Comparison of ENCODE assay signal across 1 fruit fly cellular context in genomic region chr3L:606490-607327, dm6.
A peak's percentile ranks its signal among the peaks of the same experiment; 100 is the strongest.
TF ChIP-seq lines count a peak whose summit lies in the region.

Gene Reg-2 (minus strand): TSS chr3L:606569.

TF ChIP-seq in whole organism, embryonic, 481 proteins besides CTCF, POLR2A, EP300 and RAD21 (continued from another document and continues in another):
- no peak for TF ChIP-seq CG30431 (GFP tag; optimal IDR thresholded peaks at IDR 0.05; lab: Kevin White, UChicago)
- TF ChIP-seq Dll (GFP tag; IDR thresholded peaks at IDR 0.05; lab: Robert Waterston, UW; ENCODE audit: partially characterized antibody) = no peak
- TF ChIP-seq Sry-δ (GFP tag; optimal IDR thresholded peaks at IDR 0.05; lab: Kevin White, UChicago) = no peak
- no peak for TF ChIP-seq Neu2 (GFP tag; optimal IDR thresholded peaks at IDR 0.05; lab: Kevin White, UChicago; ENCODE audit: borderline replicate concordance)
- no peak for TF ChIP-seq vnd (GFP tag; IDR thresholded peaks at IDR 0.05; lab: Robert Waterston, UW; ENCODE audit: partially characterized antibody)
- peak; percentile 4 for TF ChIP-seq lab (GFP tag; optimal IDR thresholded peaks at IDR 0.05; lab: Kevin White, UChicago)
- no peak for TF ChIP-seq CG8944 (GFP tag; optimal IDR thresholded peaks at IDR 0.05; lab: Kevin White, UChicago)
- peak; percentile 23 for TF ChIP-seq CG15514 (GFP tag; optimal IDR thresholded peaks at IDR 0.05; lab: Kevin White, UChicago)
- TF ChIP-seq CG12299 (tag; optimal IDR thresholded peaks at IDR 0.05; lab: Kevin White, UChicago) = no peak
- TF ChIP-seq NFAT (GFP tag; IDR thresholded peaks at IDR 0.05; lab: Robert Waterston, UW) = peak; percentile 59
- TF ChIP-seq CG3281 (GFP tag; optimal IDR thresholded peaks at IDR 0.05; lab: Kevin White, UChicago) = no peak
- TF ChIP-seq salm (tag; optimal IDR thresholded peaks at IDR 0.05; lab: Kevin White, UChicago) = peak; percentile 22
- TF ChIP-seq CG16863 (GFP tag; optimal IDR thresholded peaks at IDR 0.05; lab: Kevin White, UChicago) = no peak
- TF ChIP-seq D (optimal IDR thresholded peaks at IDR 0.05; lab: Kevin White, UChicago) = no peak
- TF ChIP-seq D (GFP tag; optimal IDR thresholded peaks at IDR 0.05; lab: Kevin White, UChicago) = no peak
- TF ChIP-seq maf-S (GFP tag; optimal IDR thresholded peaks at IDR 0.05; lab: Kevin White, UChicago) = no peak
- peak; percentile 28 for TF ChIP-seq pzg (GFP tag; optimal IDR thresholded peaks at IDR 0.05; lab: Kevin White, UChicago)
- no peak for TF ChIP-seq cad (GFP tag; optimal IDR thresholded peaks at IDR 0.05; lab: Kevin White, UChicago)
- TF ChIP-seq CG16815 (GFP tag; optimal IDR thresholded peaks at IDR 0.05; lab: Kevin White, UChicago) = no peak
- TF ChIP-seq CG4820 (GFP tag; optimal IDR thresholded peaks at IDR 0.05; lab: Kevin White, UChicago) = no peak
- TF ChIP-seq Sox102F (GFP tag; optimal IDR thresholded peaks at IDR 0.05; lab: Kevin White, UChicago) = no peak
- peak; percentile 42 for TF ChIP-seq CG33213 (GFP tag; optimal IDR thresholded peaks at IDR 0.05; lab: Kevin White, UChicago)
- TF ChIP-seq CG8765 (GFP tag; IDR thresholded peaks at IDR 0.05; lab: Robert Waterston, UW) = no peak
- peak; percentile 40 for TF ChIP-seq caup (GFP tag; optimal IDR thresholded peaks at IDR 0.05; lab: Kevin White, UChicago; ENCODE audit: severe bottlenecking)
- peak; percentile 47 for TF ChIP-seq Nf-YB (GFP tag; optimal IDR thresholded peaks at IDR 0.05; lab: Kevin White, UChicago)
- no peak for TF ChIP-seq scrt (GFP tag; optimal IDR thresholded peaks at IDR 0.05; lab: Kevin White, UChicago)
- no peak for TF ChIP-seq CG14441 (GFP tag; IDR thresholded peaks at IDR 0.05; lab: Robert Waterston, UW)
- TF ChIP-seq Atf6 (GFP tag; IDR thresholded peaks at IDR 0.05; lab: Robert Waterston, UW) = no peak
- no peak for TF ChIP-seq mam (GFP tag; optimal IDR thresholded peaks at IDR 0.05; lab: Kevin White, UChicago)
- peak; percentile 28 for TF ChIP-seq nmo (GFP tag; optimal IDR thresholded peaks at IDR 0.05; lab: Kevin White, UChicago)
- TF ChIP-seq Adf1 (GFP tag; IDR thresholded peaks at IDR 0.05; lab: Robert Waterston, UW) = no peak
- TF ChIP-seq CG10267 (tag; optimal IDR thresholded peaks at IDR 0.05; lab: Kevin White, UChicago) = peak; percentile 51
- TF ChIP-seq Elba2 (GFP tag; optimal IDR thresholded peaks at IDR 0.05; lab: Kevin White, UChicago) = no peak
- no peak for TF ChIP-seq zfh1 (GFP tag; IDR thresholded peaks at IDR 0.05; lab: Robert Waterston, UW)
- no peak for TF ChIP-seq Blimp-1 (GFP tag; optimal IDR thresholded peaks at IDR 0.05; lab: Kevin White, UChicago)
- TF ChIP-seq rib (GFP tag; IDR thresholded peaks at IDR 0.05; lab: Robert Waterston, UW) = no peak
- TF ChIP-seq ab (GFP tag; optimal IDR thresholded peaks at IDR 0.05; lab: Kevin White, UChicago) = no peak
- peak; percentile 50 for TF ChIP-seq pros (GFP tag; optimal IDR thresholded peaks at IDR 0.05; lab: Kevin White, UChicago)
- no peak for TF ChIP-seq CG1792 (GFP tag; optimal IDR thresholded peaks at IDR 0.05; lab: Kevin White, UChicago)
- TF ChIP-seq Awh (GFP tag; IDR thresholded peaks at IDR 0.05; lab: Robert Waterston, UW) = no peak
- TF ChIP-seq PHDP (tag; optimal IDR thresholded peaks at IDR 0.05; lab: Kevin White, UChicago) = peak; percentile 3
- peak; percentile 45; the same call in 1 of the 2 replicates for TF ChIP-seq CG42726 (GFP tag; IDR thresholded peaks at IDR 0.05; lab: Robert Waterston, UW; ENCODE audit: partially characterized antibody)
- no peak for TF ChIP-seq CG18619 (GFP tag; optimal IDR thresholded peaks at IDR 0.05; lab: Kevin White, UChicago)
- TF ChIP-seq CG10959 (GFP tag; IDR thresholded peaks at IDR 0.05; lab: Robert Waterston, UW) = no peak
- no peak for TF ChIP-seq CG12942 (GFP tag; optimal IDR thresholded peaks at IDR 0.05; lab: Kevin White, UChicago)
- no peak for TF ChIP-seq ttk (GFP tag; IDR thresholded peaks at IDR 0.05; lab: Robert Waterston, UW)
- no peak for TF ChIP-seq esg (GFP tag; conservative IDR thresholded peaks at IDR 0.05; lab: Robert Waterston, UW)
- TF ChIP-seq phol (tag; optimal IDR thresholded peaks at IDR 0.05; lab: Kevin White, UChicago) = peak; percentile 7
- TF ChIP-seq D19A (tag; optimal IDR thresholded peaks at IDR 0.05; lab: Kevin White, UChicago) = no peak
- TF ChIP-seq CG18599 (GFP tag; optimal IDR thresholded peaks at IDR 0.05; lab: Kevin White, UChicago) = no peak
- TF ChIP-seq dan (GFP tag; IDR thresholded peaks at IDR 0.05; lab: Robert Waterston, UW) = no peak
- peak; percentile 93 for TF ChIP-seq Deaf1 (tag; optimal IDR thresholded peaks at IDR 0.05; lab: Kevin White, UChicago)
- peak; percentile 43 for TF ChIP-seq CG1603 (tag; optimal IDR thresholded peaks at IDR 0.05; lab: Kevin White, UChicago)
- no peak for TF ChIP-seq klu (GFP tag; IDR thresholded peaks at IDR 0.05; lab: Robert Waterston, UW)
- no peak for TF ChIP-seq CG7987 (GFP tag; optimal IDR thresholded peaks at IDR 0.05; lab: Kevin White, UChicago)
- no peak for TF ChIP-seq Mrtf (GFP tag; IDR thresholded peaks at IDR 0.05; lab: Robert Waterston, UW)
- TF ChIP-seq CG8290 (GFP tag; optimal IDR thresholded peaks at IDR 0.05; lab: Kevin White, UChicago) = no peak
- TF ChIP-seq CG8290 (tag; optimal IDR thresholded peaks at IDR 0.05; lab: Kevin White, UChicago) = peak in 1 of 2 experiments; percentile 34
- no peak for TF ChIP-seq oc (tag; optimal IDR thresholded peaks at IDR 0.05; lab: Kevin White, UChicago)
- no peak for TF ChIP-seq Trl (optimal IDR thresholded peaks at IDR 0.05; lab: Kevin White, UChicago)
- no peak for TF ChIP-seq Trl (GFP tag; optimal IDR thresholded peaks at IDR 0.05; lab: Kevin White, UChicago)
- TF ChIP-seq Lhr (GFP tag; optimal IDR thresholded peaks at IDR 0.05; lab: Kevin White, UChicago) = peak; percentile 69
- TF ChIP-seq CG6791 (GFP tag; IDR thresholded peaks at IDR 0.05; lab: Robert Waterston, UW; ENCODE audit: partially characterized antibody) = 0 out of 3 replicates have a peak, but pooled peaks have one; percentile 10
- TF ChIP-seq lilli (GFP tag; optimal IDR thresholded peaks at IDR 0.05; lab: Kevin White, UChicago) = peak; percentile 20
- no peak for TF ChIP-seq CG14050 (GFP tag; IDR thresholded peaks at IDR 0.05; lab: Robert Waterston, UW)
- TF ChIP-seq Tbp (GFP tag; optimal IDR thresholded peaks at IDR 0.05; lab: Kevin White, UChicago) = no peak
- no peak for TF ChIP-seq en (GFP tag; optimal IDR thresholded peaks at IDR 0.05; lab: Kevin White, UChicago)
- no peak for TF ChIP-seq CG11723 (GFP tag; optimal IDR thresholded peaks at IDR 0.05; lab: Kevin White, UChicago)
- no peak for TF ChIP-seq CG9817 (tag; optimal IDR thresholded peaks at IDR 0.05; lab: Kevin White, UChicago)
- no peak for TF ChIP-seq Vsx1 (GFP tag; optimal IDR thresholded peaks at IDR 0.05; lab: Kevin White, UChicago)
- no peak; the same call in 1 of the 2 replicates for TF ChIP-seq amos (GFP tag; IDR thresholded peaks at IDR 0.05; lab: Robert Waterston, UW; ENCODE audit: partially characterized antibody)
- TF ChIP-seq Ada2b (GFP tag; IDR thresholded peaks at IDR 0.05; lab: Robert Waterston, UW) = no peak
- TF ChIP-seq tin (GFP tag; optimal IDR thresholded peaks at IDR 0.05; lab: Kevin White, UChicago) = no peak
- TF ChIP-seq dpn (GFP tag; optimal IDR thresholded peaks at IDR 0.05; lab: Kevin White, UChicago) = peak in 1 of 2 experiments; percentile 12
- no peak for TF ChIP-seq pb (GFP tag; optimal IDR thresholded peaks at IDR 0.05; lab: Kevin White, UChicago)
- TF ChIP-seq HLH54F (GFP tag; optimal IDR thresholded peaks at IDR 0.05; lab: Kevin White, UChicago) = no peak
- TF ChIP-seq Hmr (GFP tag; optimal IDR thresholded peaks at IDR 0.05; lab: Kevin White, UChicago) = peak; percentile 44
- TF ChIP-seq chif (GFP tag; optimal IDR thresholded peaks at IDR 0.05; lab: Kevin White, UChicago) = no peak
- TF ChIP-seq Med (GFP tag; lab: Kevin White, UChicago) = peak; percentile 86
- no peak for TF ChIP-seq CG10979 (tag; optimal IDR thresholded peaks at IDR 0.05; lab: Kevin White, UChicago)
- TF ChIP-seq stc (GFP tag; IDR thresholded peaks at IDR 0.05; lab: Robert Waterston, UW) = no peak
- peak; percentile 41; the same call in 1 of the 2 replicates for TF ChIP-seq slbo (GFP tag; IDR thresholded peaks at IDR 0.05; lab: Robert Waterston, UW)
- no peak for TF ChIP-seq Ssrp (tag; optimal IDR thresholded peaks at IDR 0.05; lab: Kevin White, UChicago)
- no peak for TF ChIP-seq Max (GFP tag; optimal IDR thresholded peaks at IDR 0.05; lab: Kevin White, UChicago)
- TF ChIP-seq seq (GFP tag; IDR thresholded peaks at IDR 0.05; lab: Robert Waterston, UW) = no peak
- no peak for TF ChIP-seq CG6254 (GFP tag; optimal IDR thresholded peaks at IDR 0.05; lab: Kevin White, UChicago)
- TF ChIP-seq lola (GFP tag; optimal IDR thresholded peaks at IDR 0.05; lab: Kevin White, UChicago) = no peak
- no peak for TF ChIP-seq cwo (GFP tag; optimal IDR thresholded peaks at IDR 0.05; lab: Kevin White, UChicago)
- TF ChIP-seq gsb (GFP tag; IDR thresholded peaks at IDR 0.05; lab: Robert Waterston, UW) = no peak
- TF ChIP-seq CG6272 (GFP tag; IDR thresholded peaks at IDR 0.05; lab: Robert Waterston, UW) = no peak
- TF ChIP-seq Nf-YC (tag; optimal IDR thresholded peaks at IDR 0.05; lab: Kevin White, UChicago) = peak; percentile 32
- TF ChIP-seq CG13296 (GFP tag; optimal IDR thresholded peaks at IDR 0.05; lab: Kevin White, UChicago) = peak; percentile 31
- no peak for TF ChIP-seq btn (GFP tag; optimal IDR thresholded peaks at IDR 0.05; lab: Kevin White, UChicago)
- TF ChIP-seq Camta (GFP tag; optimal IDR thresholded peaks at IDR 0.05; lab: Kevin White, UChicago) = no peak
- no peak for TF ChIP-seq Oli (tag; optimal IDR thresholded peaks at IDR 0.05; lab: Kevin White, UChicago)
- TF ChIP-seq da (GFP tag; optimal IDR thresholded peaks at IDR 0.05; lab: Kevin White, UChicago) = no peak
- no peak for TF ChIP-seq CG10462 (GFP tag; optimal IDR thresholded peaks at IDR 0.05; lab: Kevin White, UChicago)
- no peak for TF ChIP-seq sisA (GFP tag; IDR thresholded peaks at IDR 0.05; lab: Robert Waterston, UW)
- no peak for TF ChIP-seq unpg (GFP tag; optimal IDR thresholded peaks at IDR 0.05; lab: Kevin White, UChicago)
- no peak for TF ChIP-seq Gug (GFP tag; IDR thresholded peaks at IDR 0.05; lab: Robert Waterston, UW)
- TF ChIP-seq NC2β (GFP tag; optimal IDR thresholded peaks at IDR 0.05; lab: Kevin White, UChicago) = no peak
- no peak for TF ChIP-seq odd (GFP tag; optimal IDR thresholded peaks at IDR 0.05; lab: Kevin White, UChicago)
- no peak for TF ChIP-seq dati (GFP tag; IDR thresholded peaks at IDR 0.05; lab: Robert Waterston, UW)
- peak; percentile 69 for TF ChIP-seq sug (tag; optimal IDR thresholded peaks at IDR 0.05; lab: Kevin White, UChicago)
- TF ChIP-seq CG9609 (GFP tag; optimal IDR thresholded peaks at IDR 0.05; lab: Kevin White, UChicago) = no peak
- TF ChIP-seq CoRest (tag; optimal IDR thresholded peaks at IDR 0.05; lab: Kevin White, UChicago) = peak; percentile 40
- no peak for TF ChIP-seq usp (GFP tag; optimal IDR thresholded peaks at IDR 0.05; lab: Kevin White, UChicago)
- no peak for TF ChIP-seq pfk (GFP tag; optimal IDR thresholded peaks at IDR 0.05; lab: Kevin White, UChicago)
- TF ChIP-seq CG8089 (GFP tag; optimal IDR thresholded peaks at IDR 0.05; lab: Kevin White, UChicago) = no peak
- TF ChIP-seq CG1233 (GFP tag; optimal IDR thresholded peaks at IDR 0.05; lab: Kevin White, UChicago) = no peak
- peak; percentile 34 for TF ChIP-seq trem (tag; optimal IDR thresholded peaks at IDR 0.05; lab: Kevin White, UChicago)
- no peak for TF ChIP-seq CG8924 (tag; optimal IDR thresholded peaks at IDR 0.05; lab: Kevin White, UChicago)
- TF ChIP-seq ash1 (GFP tag; optimal IDR thresholded peaks at IDR 0.05; lab: Kevin White, UChicago) = no peak
- TF ChIP-seq tap (tag; optimal IDR thresholded peaks at IDR 0.05; lab: Kevin White, UChicago) = no peak
- TF ChIP-seq otp (GFP tag; IDR thresholded peaks at IDR 0.05; lab: Robert Waterston, UW) = no peak
- TF ChIP-seq CG3995 (GFP tag; optimal IDR thresholded peaks at IDR 0.05; lab: Kevin White, UChicago) = no peak
- TF ChIP-seq CG31441 (GFP tag; IDR thresholded peaks at IDR 0.05; lab: Robert Waterston, UW) = 0 out of 2 replicates have a peak, but pooled peaks have one; percentile 17
- TF ChIP-seq NC2α (GFP tag; optimal IDR thresholded peaks at IDR 0.05; lab: Kevin White, UChicago) = no peak
- no peak for TF ChIP-seq HmgZ (tag; optimal IDR thresholded peaks at IDR 0.05; lab: Kevin White, UChicago)
- TF ChIP-seq CG6854 (GFP tag; optimal IDR thresholded peaks at IDR 0.05; lab: Kevin White, UChicago) = peak; percentile 33
- peak; percentile 33 for TF ChIP-seq Xbp1 (GFP tag; optimal IDR thresholded peaks at IDR 0.05; lab: Kevin White, UChicago)
- no peak for TF ChIP-seq danr (GFP tag; IDR thresholded peaks at IDR 0.05; lab: Robert Waterston, UW)
- no peak for TF ChIP-seq Bdp1 (GFP tag; optimal IDR thresholded peaks at IDR 0.05; lab: Kevin White, UChicago)
- no peak for TF ChIP-seq CG10321 (GFP tag; IDR thresholded peaks at IDR 0.05; lab: Robert Waterston, UW)
- peak; percentile 31 for TF ChIP-seq grau (tag; optimal IDR thresholded peaks at IDR 0.05; lab: Kevin White, UChicago)
- no peak for TF ChIP-seq sc (optimal IDR thresholded peaks at IDR 0.05; lab: Kevin White, UChicago)
- no peak for TF ChIP-seq sc (GFP tag; optimal IDR thresholded peaks at IDR 0.05; lab: Kevin White, UChicago)
- no peak for TF ChIP-seq Mes4 (GFP tag; optimal IDR thresholded peaks at IDR 0.05; lab: Kevin White, UChicago)
- TF ChIP-seq CG11456 (GFP tag; IDR thresholded peaks at IDR 0.05; lab: Robert Waterston, UW) = peak; percentile 64; the same call in 2 of the 3 replicates
- TF ChIP-seq HmgD (GFP tag; optimal IDR thresholded peaks at IDR 0.05; lab: Kevin White, UChicago) = no peak
- TF ChIP-seq nerfin-1 (tag; optimal IDR thresholded peaks at IDR 0.05; lab: Kevin White, UChicago) = no peak
- TF ChIP-seq TFAM (GFP tag; optimal IDR thresholded peaks at IDR 0.05; lab: Kevin White, UChicago) = no peak
- no peak for TF ChIP-seq Spps (tag; optimal IDR thresholded peaks at IDR 0.05; lab: Kevin White, UChicago)
- TF ChIP-seq CG15601 (tag; optimal IDR thresholded peaks at IDR 0.05; lab: Kevin White, UChicago) = peak; percentile 31
- peak; percentile 6 for TF ChIP-seq ATbp (GFP tag; optimal IDR thresholded peaks at IDR 0.05; lab: Kevin White, UChicago)
- TF ChIP-seq CG5245 (GFP tag; optimal IDR thresholded peaks at IDR 0.05; lab: Kevin White, UChicago) = no peak
- no peak for TF ChIP-seq ewg (GFP tag; optimal IDR thresholded peaks at IDR 0.05; lab: Kevin White, UChicago)
- TF ChIP-seq CG4854 (GFP tag; optimal IDR thresholded peaks at IDR 0.05; lab: Kevin White, UChicago) = no peak
- no peak for TF ChIP-seq slp2 (GFP tag; optimal IDR thresholded peaks at IDR 0.05; lab: Kevin White, UChicago)
